Worm (Caenorhabditis elegans): ENCODE results near the gene W06E11.1.

Gene W06E11.1

ce11 chrIII:654365-654764, 12.5 kb downstream of the W06E11.1 start (continued):
- no peak for TF ChIP-seq T26A5.8 (tag; optimal IDR thresholded peaks at IDR 0.05)
- no peak for TF ChIP-seq him-1 (tag; optimal IDR thresholded peaks at IDR 0.05)
- no peak for TF ChIP-seq rpc-1 (optimal IDR thresholded peaks at IDR 0.05)
- TF ChIP-seq rpc-1 (tag; optimal IDR thresholded peaks at IDR 0.05): no peak
- TF ChIP-seq akir-1 (GFP tag; optimal IDR thresholded peaks at IDR 0.05): no peak
- TF ChIP-seq tbx-9 (tag; optimal IDR thresholded peaks at IDR 0.05; ENCODE audit: borderline replicate concordance): no peak
- TF ChIP-seq hsf-1 (GFP tag; IDR thresholded peaks at IDR 0.05): no peak
- TF ChIP-seq athp-1 (tag; optimal IDR thresholded peaks at IDR 0.05): no peak
- TF ChIP-seq madf-8 (GFP tag; conservative IDR thresholded peaks at IDR 0.05): peak; percentile 53
- TF ChIP-seq lin-40 (tag; optimal IDR thresholded peaks at IDR 0.05): no peak
- no peak for TF ChIP-seq ceh-58 (GFP tag; IDR thresholded peaks at IDR 0.05)
- no peak for TF ChIP-seq nhr-80 (tag; optimal IDR thresholded peaks at IDR 0.05)
- no peak for TF ChIP-seq hlh-12 (tag; optimal IDR thresholded peaks at IDR 0.05)
- no peak for TF ChIP-seq snpc-3.4 (tag; optimal IDR thresholded peaks at IDR 0.05)
- TF ChIP-seq zim-3 (tag; optimal IDR thresholded peaks at IDR 0.05): no peak
- TF ChIP-seq hlh-26 (GFP tag; conservative IDR thresholded peaks at IDR 0.05): no peak
- TF ChIP-seq cebp-1 (GFP tag; IDR thresholded peaks at IDR 0.05): 0 out of 2 replicates have a peak, but pooled peaks have one; percentile 8
- peak; percentile 81 for TF ChIP-seq cebp-1 (tag; optimal IDR thresholded peaks at IDR 0.05)
- TF ChIP-seq efl-1 (GFP tag; optimal IDR thresholded peaks at IDR 0.05): peak; percentile 78
- TF ChIP-seq F23B12.7 (tag; optimal IDR thresholded peaks at IDR 0.05; ENCODE audit: insufficient read depth): no peak
- no peak for TF ChIP-seq ztf-26 (tag; optimal IDR thresholded peaks at IDR 0.05)
- no peak for TF ChIP-seq Y79H2A.3 (GFP tag; conservative IDR thresholded peaks at IDR 0.05)
- TF ChIP-seq ets-4 (GFP tag; optimal IDR thresholded peaks at IDR 0.05): no peak
- 0 out of 2 replicates have a peak, but pooled peaks have one; percentile 49 for TF ChIP-seq madf-3 (GFP tag; IDR thresholded peaks at IDR 0.05)
- TF ChIP-seq madf-6 (GFP tag; IDR thresholded peaks at IDR 0.05): peak; percentile 89
- TF ChIP-seq somi-1 (GFP tag; optimal IDR thresholded peaks at IDR 0.05): no peak
- TF ChIP-seq sptf-2 (GFP tag; optimal IDR thresholded peaks at IDR 0.05): no peak
- no peak for TF ChIP-seq sdz-38 (tag; optimal IDR thresholded peaks at IDR 0.05)
- TF ChIP-seq tlf-1 (GFP tag; optimal IDR thresholded peaks at IDR 0.05): no peak
- TF ChIP-seq K11D2.4 (GFP tag; IDR thresholded peaks at IDR 0.05): no peak
- TF ChIP-seq mcd-1 (GFP tag; IDR thresholded peaks at IDR 0.05): peak; percentile 30; the same call in 1 of the 2 replicates

ce11 chrIII:656660-657059, 14.8 kb downstream of the W06E11.1 start:
- TF ChIP-seq hsf-1 (GFP tag; IDR thresholded peaks at IDR 0.05): no peak
- TF ChIP-seq rec-8 (tag; optimal IDR thresholded peaks at IDR 0.05): no peak
- TF ChIP-seq hmg-20 (GFP tag; IDR thresholded peaks at IDR 0.05): no peak
- no peak for TF ChIP-seq efl-1 (GFP tag; optimal IDR thresholded peaks at IDR 0.05)
- TF ChIP-seq aptf-2 (GFP tag; conservative IDR thresholded peaks at IDR 0.05): no peak
- TF ChIP-seq nfyb-1 (GFP tag; IDR thresholded peaks at IDR 0.05): no peak
- no peak for TF ChIP-seq sea-2 (GFP tag; IDR thresholded peaks at IDR 0.05)
- TF ChIP-seq ztf-25 (GFP tag; IDR thresholded peaks at IDR 0.05): no peak
- no peak for TF ChIP-seq pha-4 (tag; optimal IDR thresholded peaks at IDR 0.05)
- TF ChIP-seq nhr-179 (tag; optimal IDR thresholded peaks at IDR 0.05): no peak
- no peak for TF ChIP-seq unc-62 (GFP tag; optimal IDR thresholded peaks at IDR 0.05)
- TF ChIP-seq B0336.3 (GFP tag; IDR thresholded peaks at IDR 0.05): no peak
- no peak for TF ChIP-seq F23B12.7 (tag; optimal IDR thresholded peaks at IDR 0.05; ENCODE audit: insufficient read depth)
- no peak for TF ChIP-seq snpc-3.4 (tag; optimal IDR thresholded peaks at IDR 0.05)
- TF ChIP-seq lsy-27 (tag; optimal IDR thresholded peaks at IDR 0.05; ENCODE audit: borderline replicate concordance, insufficient read depth): no peak
- TF ChIP-seq dox-1 (GFP tag; IDR thresholded peaks at IDR 0.05): no peak
- TF ChIP-seq ceh-40 (GFP tag; IDR thresholded peaks at IDR 0.05): no peak

Measured in whole organism, young adult.